Worm (Caenorhabditis elegans) whole organism, L1 larva: ENCODE data around the gene nono-1.

ENCODE experiments used
- C16A3.4 ChIP-seq: fragments of 150-350 bp; optimal IDR thresholded peaks from 2 replicates; lab custom pipeline; 2014; ENCODE audit warnings: missing biosample characterization, missing genetic modification characterization
- Y116A8C.19 ChIP-seq: sonication (generic microtip); optimal IDR thresholded peaks from 2 replicates; lab custom pipeline; 2016; ENCODE audit warnings: missing compliant biosample characterization, missing genetic modification characterization, borderline replicate concordance
- aha-1 ChIP-seq: fragments of 150-350 bp; optimal IDR thresholded peaks from 2 replicates; lab custom pipeline; 2014; ENCODE audit warnings: missing biosample characterization, missing genetic modification characterization
- alr-1 ChIP-seq: fragments of 200-800 bp; sonication (Bioruptor generic); optimal IDR thresholded peaks from 2 replicates; lab custom pipeline; 2018; ENCODE audit warnings: borderline replicate concordance, mild to moderate bottlenecking, missing genetic modification characterization, missing compliant biosample characterization
- blmp-1 ChIP-seq: fragments of 150-350 bp; optimal IDR thresholded peaks from 2 replicates; lab custom pipeline; 2014; ENCODE audit warnings: missing biosample characterization, missing genetic modification characterization
- ceh-82 ChIP-seq, 3 experiments: fragments of 150-350 bp in 1 of 3; sonication (generic microtip) in 2 of 3; optimal IDR thresholded peaks; 2 replicates each; lab custom pipeline; 2014 to 2017; ENCODE audit warnings: missing biosample characterization in 3 of 3, missing genetic modification characterization in 3 of 3
- ceh-88 ChIP-seq: fragments of 200-800 bp; sonication (Bioruptor generic); IDR thresholded peaks from 2 replicates; pipeline ENCODE4 v1.3.6; 2022; ENCODE audit warnings: missing genetic modification characterization, missing compliant biosample characterization
- ces-1 ChIP-seq: fragments of 150-350 bp; optimal IDR thresholded peaks from 2 replicates; lab custom pipeline; 2014; ENCODE audit warnings: missing biosample characterization, missing genetic modification reagents, missing genetic modification characterization
- dsc-1 ChIP-seq: sonication (generic microtip); optimal IDR thresholded peaks from 2 replicates; lab custom pipeline; 2016; ENCODE audit warnings: mild to moderate bottlenecking, missing genetic modification characterization, missing compliant biosample characterization
- efl-1 ChIP-seq, 4 experiments: fragments of 150-350 bp; optimal IDR thresholded peaks in 3 of 4; peaks in 1 of 4; 1 replicate in 1 of 4; 2 replicates in 3 of 4; lab custom pipeline; 2014; ENCODE audit warnings: missing biosample characterization in 2 of 4, missing genetic modification characterization in 2 of 4, missing genetic modification reagents in 2 of 4
- egl-27 ChIP-seq, 2 experiments: fragments of 150-350 bp in 1 of 2; sonication (generic microtip); optimal IDR thresholded peaks; 3 replicates each; lab custom pipeline; 2017 to 2018; ENCODE audit warnings: missing biosample characterization in 2 of 2, missing genetic modification characterization in 2 of 2, missing genetic modification reagents in 2 of 2
- elt-2 ChIP-seq: sonication (generic microtip); optimal IDR thresholded peaks from 2 replicates; lab custom pipeline; 2016; ENCODE audit warnings: missing genetic modification characterization, mild to moderate bottlenecking, inconsistent platforms, missing compliant biosample characterization, missing genetic modification reagents
- fkh-10 ChIP-seq: sonication (generic microtip); optimal IDR thresholded peaks from 2 replicates; lab custom pipeline; 2017; ENCODE audit warnings: missing biosample characterization, missing genetic modification reagents, missing genetic modification characterization
- fkh-4 ChIP-seq: sonication (generic microtip); optimal IDR thresholded peaks from 2 replicates; lab custom pipeline; 2016; ENCODE audit warnings: missing compliant biosample characterization, missing genetic modification characterization, borderline replicate concordance
- fkh-8 ChIP-seq: sonication (generic microtip); optimal IDR thresholded peaks from 2 replicates; lab custom pipeline; 2016; ENCODE audit warnings: mild to moderate bottlenecking, missing genetic modification characterization, missing compliant biosample characterization
- irx-1 ChIP-seq: sonication (generic microtip); optimal IDR thresholded peaks from 2 replicates; lab custom pipeline; 2016; ENCODE audit warnings: missing genetic modification characterization, missing compliant biosample characterization
- isw-1 ChIP-seq: fragments of 200-800 bp; sonication (Bioruptor generic); IDR thresholded peaks from 2 replicates; pipeline ENCODE4 v1.3.6; 2022; ENCODE audit warnings: missing genetic modification characterization, missing compliant biosample characterization
- lin-13 ChIP-seq: fragments of 150-350 bp; optimal IDR thresholded peaks from 2 replicates; lab custom pipeline; 2014; ENCODE audit warnings: missing biosample characterization, missing genetic modification reagents, missing genetic modification characterization
- lin-14 ChIP-seq: fragments of 200-800 bp; sonication (Bioruptor generic); optimal IDR thresholded peaks from 2 replicates; lab custom pipeline; 2018; ENCODE audit warnings: mild to moderate bottlenecking, missing genetic modification characterization, moderate library complexity, missing compliant biosample characterization
- lin-35 ChIP-seq, 2 experiments: fragments of 150-350 bp; optimal IDR thresholded peaks; 2 replicates each; lab custom pipeline; 2014; ENCODE audit warnings: missing biosample characterization in 2 of 2, missing genetic modification characterization in 2 of 2, missing genetic modification reagents in 2 of 2
- lin-39 ChIP-seq: fragments of 150-350 bp; optimal IDR thresholded peaks from 2 replicates; lab custom pipeline; 2014; ENCODE audit warnings: missing biosample characterization, missing genetic modification reagents, missing genetic modification characterization
- lsy-2 ChIP-seq, 2 experiments: fragments of 150-350 bp; optimal IDR thresholded peaks; 2 replicates each; lab custom pipeline; 2014; ENCODE audit warnings: missing biosample characterization in 2 of 2, missing genetic modification characterization in 2 of 2
- nhr-11 ChIP-seq: fragments of 150-350 bp; optimal IDR thresholded peaks from 2 replicates; lab custom pipeline; 2014; ENCODE audit warnings: missing biosample characterization, missing genetic modification characterization
- nhr-19 ChIP-seq: fragments of 200-800 bp; sonication (Bioruptor generic); conservative IDR thresholded peaks from 2 replicates; pipeline ENCODE4 v1.3.6; 2022; ENCODE audit warnings: missing genetic modification characterization, missing compliant biosample characterization
- nhr-20 ChIP-seq: sonication (generic microtip); optimal IDR thresholded peaks from 2 replicates; lab custom pipeline; 2016; ENCODE audit warnings: mild to moderate bottlenecking, missing genetic modification characterization, missing compliant biosample characterization
- nhr-28 ChIP-seq: fragments of 150-350 bp; optimal IDR thresholded peaks from 2 replicates; lab custom pipeline; 2014; ENCODE audit warnings: missing biosample characterization, missing genetic modification characterization
- nhr-71 ChIP-seq: sonication (generic microtip); optimal IDR thresholded peaks from 2 replicates; lab custom pipeline; 2016; ENCODE audit warnings: mild to moderate bottlenecking, missing genetic modification characterization, moderate library complexity, missing compliant biosample characterization
- nhr-84 ChIP-seq: sonication (generic microtip); optimal IDR thresholded peaks from 2 replicates; lab custom pipeline; 2017; ENCODE audit warnings: missing biosample characterization, missing genetic modification characterization
- rnt-1 ChIP-seq: sonication (generic microtip); optimal IDR thresholded peaks from 2 replicates; lab custom pipeline; 2016; ENCODE audit warnings: mild to moderate bottlenecking, missing genetic modification characterization, moderate library complexity, missing compliant biosample characterization
- snu-23 ChIP-seq: sonication (generic microtip); optimal IDR thresholded peaks from 2 replicates; lab custom pipeline; 2016; ENCODE audit warnings: missing genetic modification characterization, missing compliant biosample characterization
- unc-130 ChIP-seq: fragments of 150-350 bp; optimal IDR thresholded peaks from 2 replicates; lab custom pipeline; 2017; ENCODE audit warnings: missing biosample characterization, missing genetic modification characterization, inconsistent platforms
- unc-30 ChIP-seq: sonication (generic microtip); optimal IDR thresholded peaks from 2 replicates; lab custom pipeline; 2017; ENCODE audit warnings: missing biosample characterization, missing genetic modification characterization
- unc-62 ChIP-seq: fragments of 150-350 bp; optimal IDR thresholded peaks from 2 replicates; lab custom pipeline; 2014; ENCODE audit warnings: missing biosample characterization, missing genetic modification reagents, missing genetic modification characterization
- xbp-1 ChIP-seq: sonication (generic microtip); optimal IDR thresholded peaks from 2 replicates; lab custom pipeline; 2016; ENCODE audit warnings: missing genetic modification characterization, missing compliant biosample characterization

Gene nono-1

ce11 chrIII:5936992-5937391, 21.1 kb downstream of the nono-1 start, which contains the start of gene EGAP1.1:
TSS of gene EGAP1.1 (minus strand) at chrIII:5937220.
- TF ChIP-seq fkh-10 (peak; percentile 53), lin-14 (GFP tag; lab: Kevin White, UChicago) (peak; percentile 32), fkh-8 (peak; percentile 30), fkh-4 (tag; lab: Kevin White, UChicago) (no peak), egl-27 (tag; optimal IDR thresholded peaks at IDR 0.05; lab: Kevin White, UChicago) (no peak)

ce11 chrIII:5934138-5934658, 23.8 kb downstream of the nono-1 start:
- TF ChIP-seq lin-14 (GFP tag; lab: Kevin White, UChicago), result peak; percentile 59
- no peak for TF ChIP-seq ceh-82 (tag; optimal IDR thresholded peaks at IDR 0.05; lab: Kevin White, UChicago)
- peak; percentile 84 for TF ChIP-seq blmp-1 (tag; lab: Kevin White, UChicago)
- TF ChIP-seq rnt-1 (tag; lab: Kevin White, UChicago), result peak; percentile 7
- TF ChIP-seq, all 84 proteins: peak for 3

ce11 chrIII:5932853-5933252, 25.2 kb downstream of the nono-1 start, which contains the start of gene zmp-1:
TSS of gene zmp-1 (minus strand) at chrIII:5932953.
- TF ChIP-seq lin-13 (GFP tag; lab: Kevin White, UChicago) (no peak), xbp-1 (tag; lab: Kevin White, UChicago) (no peak), nhr-84 (tag; lab: Kevin White, UChicago) (no peak), ces-1 (GFP tag; lab: Kevin White, UChicago) (no peak), nhr-11 (tag; lab: Kevin White, UChicago) (no peak), Y116A8C.19 (tag; lab: Kevin White, UChicago) (no peak), dsc-1 (tag; lab: Kevin White, UChicago) (no peak), ceh-88 (GFP tag; lab: Robert Waterston, UW) (no peak), egl-27 (tag; optimal IDR thresholded peaks at IDR 0.05; lab: Kevin White, UChicago) (no peak), elt-2 (tag; lab: Kevin White, UChicago) (no peak), alr-1 (no peak), C16A3.4 (no peak), isw-1 (GFP tag; lab: Robert Waterston, UW) (no peak), lin-35 (GFP tag; optimal IDR thresholded peaks at IDR 0.05; lab: Kevin White, UChicago) (no peak), irx-1 (tag; lab: Kevin White, UChicago) (no peak)

- peak; percentile 17 for TF ChIP-seq snu-23 (GFP tag; lab: Kevin White, UChicago)
- TF ChIP-seq unc-62 (GFP tag; lab: Kevin White, UChicago), result no peak
- peak; percentile 51 for TF ChIP-seq nhr-71 (tag; lab: Kevin White, UChicago)
- peak; percentile 37 for TF ChIP-seq dsc-1 (tag; lab: Kevin White, UChicago)
- TF ChIP-seq rnt-1 (tag; lab: Kevin White, UChicago), result peak; percentile 55
- TF ChIP-seq unc-30 (tag; lab: Kevin White, UChicago), result no peak
- no peak for TF ChIP-seq aha-1
- TF ChIP-seq lsy-2 (tag; optimal IDR thresholded peaks at IDR 0.05; lab: Kevin White, UChicago), result peak in 1 of 2 experiments; percentile 5
- TF ChIP-seq lin-14 (GFP tag; lab: Kevin White, UChicago), result peak; percentile 28
- TF ChIP-seq lin-39 (tag; lab: Kevin White, UChicago), result no peak
- TF ChIP-seq nhr-19, result peak; percentile 17; the same call in 1 of the 2 replicates
- peak in 1 of 2 experiments; percentile 3 for TF ChIP-seq efl-1 (optimal IDR thresholded peaks at IDR 0.05; lab: Kevin White, UChicago)
- TF ChIP-seq efl-1 (GFP tag; optimal IDR thresholded peaks at IDR 0.05 in 1 of 2; lab: Kevin White, UChicago), result no peak
- no peak for TF ChIP-seq unc-130 (tag; lab: Kevin White, UChicago)
- TF ChIP-seq nhr-20, result peak; percentile 24
- TF ChIP-seq nhr-28 (tag; lab: Kevin White, UChicago), result no peak
Measured at ce11 chrIII:5931433-5931994, 26.5 kb downstream of the nono-1 start, which contains the start of gene EGAP1.5. TSS of gene EGAP1.5 (plus strand) at chrIII:5931721.
